Worm (Caenorhabditis elegans) whole organism, L2 larva: Measurements from ENCODE around the gene rbm-42.

Source experiments
- C34F6.9 ChIP-seq: fragments of 150-350 bp; optimal IDR thresholded peaks from 2 replicates; lab custom pipeline; 2014; ENCODE audit warnings: missing biosample characterization, missing genetic modification characterization
- F13H6.1 ChIP-seq: sonication (generic microtip); optimal IDR thresholded peaks from 2 replicates; lab custom pipeline; 2016; ENCODE audit warnings: missing genetic modification characterization, missing compliant biosample characterization
- alr-1 ChIP-seq: fragments of 150-350 bp; optimal IDR thresholded peaks from 2 replicates; lab custom pipeline; 2014; ENCODE audit warnings: missing biosample characterization, missing genetic modification characterization
- blmp-1 ChIP-seq: sonication (generic microtip); optimal IDR thresholded peaks from 2 replicates; lab custom pipeline; 2017; ENCODE audit warnings: missing genetic modification characterization, mild to moderate bottlenecking, missing compliant biosample characterization, antibody characterized with exemption, moderate library complexity; ENCODE audit not compliant: insufficient read depth
- ceh-16 ChIP-seq: fragments of 150-350 bp; optimal IDR thresholded peaks from 2 replicates; lab custom pipeline; 2014; ENCODE audit warnings: missing biosample characterization, missing genetic modification characterization
- ceh-82 ChIP-seq: fragments of 150-350 bp; optimal IDR thresholded peaks from 2 replicates; lab custom pipeline; 2014; ENCODE audit warnings: missing biosample characterization, missing genetic modification characterization
- crh-2 ChIP-seq: sonication (generic microtip); optimal IDR thresholded peaks from 2 replicates; lab custom pipeline; 2017; ENCODE audit warnings: missing biosample characterization, missing genetic modification characterization
- egl-27 ChIP-seq: sonication (generic microtip); optimal IDR thresholded peaks from 3 replicates; lab custom pipeline; 2017; ENCODE audit warnings: missing biosample characterization, missing genetic modification reagents, missing genetic modification characterization
- elt-1 ChIP-seq: fragments of 150-350 bp; optimal IDR thresholded peaks from 2 replicates; lab custom pipeline; 2014; ENCODE audit warnings: missing biosample characterization, missing genetic modification characterization
- gmeb-1 ChIP-seq: fragments of 150-350 bp; optimal IDR thresholded peaks from 2 replicates; lab custom pipeline; 2014; ENCODE audit warnings: missing biosample characterization, missing genetic modification characterization
- lin-11 ChIP-seq: fragments of 150-350 bp; sonication (generic microtip); optimal IDR thresholded peaks from 2 replicates; lab custom pipeline; 2014; ENCODE audit warnings: missing biosample characterization, missing genetic modification characterization, inconsistent platforms, mixed read lengths
- lin-13 ChIP-seq: fragments of 150-350 bp; optimal IDR thresholded peaks from 2 replicates; lab custom pipeline; 2014; ENCODE audit warnings: missing biosample characterization, missing genetic modification reagents, missing genetic modification characterization
- lin-39 ChIP-seq: fragments of 150-350 bp; optimal IDR thresholded peaks from 2 replicates; lab custom pipeline; 2014; ENCODE audit warnings: missing biosample characterization, missing genetic modification reagents, missing genetic modification characterization
- lsy-2 ChIP-seq, 2 experiments: fragments of 150-350 bp in 1 of 2; sonication (generic microtip) in 1 of 2; optimal IDR thresholded peaks; 2 replicates each; lab custom pipeline; 2014 to 2017; ENCODE audit warnings: missing biosample characterization in 2 of 2, missing genetic modification characterization in 2 of 2
- mab-5 ChIP-seq: fragments of 150-350 bp; optimal IDR thresholded peaks from 2 replicates; lab custom pipeline; 2014; ENCODE audit warnings: missing biosample characterization, missing genetic modification characterization
- mbf-1 ChIP-seq: sonication (generic microtip); optimal IDR thresholded peaks from 2 replicates; lab custom pipeline; 2017; ENCODE audit warnings: missing biosample characterization, missing genetic modification characterization
- mdl-1 ChIP-seq, 2 experiments: fragments of 150-350 bp in 1 of 2; sonication (generic microtip) in 1 of 2; optimal IDR thresholded peaks; 2 replicates each; lab custom pipeline; 2017; ENCODE audit warnings: missing biosample characterization in 2 of 2, missing genetic modification characterization in 2 of 2
- nhr-10 ChIP-seq: sonication (generic microtip); optimal IDR thresholded peaks from 2 replicates; lab custom pipeline; 2017; ENCODE audit warnings: missing biosample characterization, missing genetic modification characterization
- nhr-12 ChIP-seq: fragments of 150-350 bp; optimal IDR thresholded peaks from 2 replicates; lab custom pipeline; 2014; ENCODE audit warnings: missing biosample characterization, missing genetic modification characterization
- nhr-129 ChIP-seq: fragments of 150-350 bp; optimal IDR thresholded peaks from 2 replicates; lab custom pipeline; 2014; ENCODE audit warnings: missing biosample characterization, missing genetic modification characterization
- nhr-21 ChIP-seq: fragments of 150-350 bp; optimal IDR thresholded peaks from 2 replicates; lab custom pipeline; 2014; ENCODE audit warnings: missing biosample characterization, missing genetic modification characterization
- nhr-23 ChIP-seq: fragments of 150-350 bp; optimal IDR thresholded peaks from 2 replicates; lab custom pipeline; 2014; ENCODE audit warnings: missing biosample characterization, missing genetic modification reagents, missing genetic modification characterization
- nhr-25 ChIP-seq: fragments of 150-350 bp; sonication (generic microtip); optimal IDR thresholded peaks from 3 replicates; lab custom pipeline; 2014; ENCODE audit warnings: missing biosample characterization, missing genetic modification characterization
- peb-1 ChIP-seq: fragments of 150-350 bp; optimal IDR thresholded peaks from 2 replicates; lab custom pipeline; 2014; ENCODE audit warnings: missing biosample characterization, missing genetic modification characterization
- sma-3 ChIP-seq: sonication (generic microtip); optimal IDR thresholded peaks from 2 replicates; lab custom pipeline; 2016; ENCODE audit warnings: missing genetic modification reagents, missing genetic modification characterization, missing compliant biosample characterization
- sma-9 ChIP-seq, 2 experiments: fragments of 150-350 bp in 1 of 2; sonication (generic microtip) in 1 of 2; optimal IDR thresholded peaks; 2 replicates each; lab custom pipeline; 2014 to 2016; ENCODE audit warnings: missing genetic modification characterization in 2 of 2, mild to moderate bottlenecking in 1 of 2, missing biosample characterization in 1 of 2, missing compliant biosample characterization in 1 of 2, missing genetic modification reagents in 1 of 2, moderate library complexity in 1 of 2
- snpc-4 ChIP-seq: fragments of 150-350 bp; optimal IDR thresholded peaks from 2 replicates; lab custom pipeline; 2014; ENCODE audit warnings: missing biosample characterization, missing genetic modification characterization
- unc-39 ChIP-seq: fragments of 150-350 bp; optimal IDR thresholded peaks from 2 replicates; lab custom pipeline; 2014; ENCODE audit warnings: missing biosample characterization, missing genetic modification characterization
- unc-55 ChIP-seq: fragments of 150-350 bp; sonication (generic microtip); optimal IDR thresholded peaks from 3 replicates; lab custom pipeline; 2014; ENCODE audit warnings: missing biosample characterization, missing genetic modification reagents, missing genetic modification characterization
- unc-62 ChIP-seq: fragments of 150-350 bp; optimal IDR thresholded peaks from 2 replicates; lab custom pipeline; 2014; ENCODE audit warnings: missing biosample characterization, missing genetic modification reagents, missing genetic modification characterization
- ztf-1 ChIP-seq: fragments of 200-800 bp; sonication (Bioruptor generic); conservative IDR thresholded peaks from 2 replicates; pipeline ENCODE4 v1.3.6; 2022; ENCODE audit warnings: missing genetic modification characterization, missing compliant biosample characterization
- ztf-11 ChIP-seq: sonication (generic microtip); optimal IDR thresholded peaks from 2 replicates; lab custom pipeline; 2017; ENCODE audit warnings: missing biosample characterization, missing genetic modification characterization

The rbm-42 gene

DNA sequence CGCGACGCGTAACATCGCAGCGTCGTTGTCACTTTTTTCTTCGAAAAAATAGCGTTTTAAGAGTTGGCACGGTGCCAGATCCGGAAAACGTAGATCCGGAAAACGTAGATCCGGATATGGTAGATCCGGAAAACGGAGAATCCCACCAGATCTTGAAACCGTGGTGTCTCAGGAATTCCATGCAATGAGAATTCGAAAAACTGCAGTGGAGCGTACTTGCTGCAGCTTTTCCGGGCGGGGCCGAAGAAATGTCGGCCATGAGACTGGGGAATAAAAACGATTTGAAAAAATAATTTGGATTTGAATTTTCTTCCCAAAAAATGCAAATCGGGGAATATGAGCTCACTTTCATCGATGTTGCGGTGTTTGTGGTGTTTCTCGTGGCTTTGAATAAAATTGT is 19.4 kb upstream of the rbm-42 start, which contains the start of gene K10D2.5 (continued):
- TF ChIP-seq snpc-4 (tag; lab: Kevin White, UChicago) (peak; percentile 74), ztf-11 (tag; lab: Kevin White, UChicago) (no peak), sma-9 (GFP tag; optimal IDR thresholded peaks at IDR 0.05; lab: Kevin White, UChicago) (peak; percentile 96), sma-9 (tag; optimal IDR thresholded peaks at IDR 0.05; lab: Kevin White, UChicago) (no peak), lin-11 (tag; lab: Kevin White, UChicago) (peak; percentile 83), nhr-10 (tag; lab: Kevin White, UChicago) (peak; percentile 55), F13H6.1 (tag; lab: Kevin White, UChicago) (peak; percentile 88), gmeb-1 (tag; lab: Kevin White, UChicago) (peak; percentile 89)
- TF ChIP-seq, all 48 proteins: peak for 29

ce11 chrIII:5171945-5172344 is 18.9 kb upstream of the rbm-42 start, which contains the start of gene prp-19:
TSS of gene prp-19 (minus strand) at chrIII:5172045.
- TF ChIP-seq unc-55 (GFP tag; lab: Kevin White, UChicago) = no peak
- no peak for TF ChIP-seq nhr-21
- no peak for TF ChIP-seq mdl-1 (tag; optimal IDR thresholded peaks at IDR 0.05; lab: Kevin White, UChicago)
- TF ChIP-seq gmeb-1 (tag; lab: Kevin White, UChicago) = no peak
- no peak for TF ChIP-seq snpc-4 (tag; lab: Kevin White, UChicago)
- TF ChIP-seq mab-5 (tag; lab: Kevin White, UChicago) = no peak

- no peak for TF ChIP-seq nhr-10 (tag; lab: Kevin White, UChicago)
- no peak for TF ChIP-seq mab-5 (tag; lab: Kevin White, UChicago)
- no peak for TF ChIP-seq lin-39
- no peak for TF ChIP-seq nhr-129 (tag; lab: Kevin White, UChicago)
- TF ChIP-seq nhr-25 (tag; lab: Kevin White, UChicago) = no peak
- TF ChIP-seq unc-55 (GFP tag; lab: Kevin White, UChicago) = no peak
- no peak for TF ChIP-seq nhr-23 (tag; lab: Kevin White, UChicago)
- TF ChIP-seq lsy-2 (tag; optimal IDR thresholded peaks at IDR 0.05; lab: Kevin White, UChicago) = no peak
- no peak for TF ChIP-seq ceh-16
- no peak for TF ChIP-seq peb-1 (tag; lab: Kevin White, UChicago)
- TF ChIP-seq unc-39 = no peak
- TF ChIP-seq nhr-21 = no peak
- TF ChIP-seq ztf-1 = no peak
- no peak for TF ChIP-seq lin-13 (GFP tag; lab: Kevin White, UChicago)
- no peak for TF ChIP-seq sma-3
- no peak for TF ChIP-seq alr-1
- no peak for TF ChIP-seq egl-27
- no peak for TF ChIP-seq blmp-1
- TF ChIP-seq, all 48 proteins: peak for 0
These were observed 16.7 kb upstream of the rbm-42 start, which contains the start of gene ulp-1 for ce11 chrIII:5169699-5170098. TSS of gene ulp-1 (minus strand) at chrIII:5169799.

DNA sequence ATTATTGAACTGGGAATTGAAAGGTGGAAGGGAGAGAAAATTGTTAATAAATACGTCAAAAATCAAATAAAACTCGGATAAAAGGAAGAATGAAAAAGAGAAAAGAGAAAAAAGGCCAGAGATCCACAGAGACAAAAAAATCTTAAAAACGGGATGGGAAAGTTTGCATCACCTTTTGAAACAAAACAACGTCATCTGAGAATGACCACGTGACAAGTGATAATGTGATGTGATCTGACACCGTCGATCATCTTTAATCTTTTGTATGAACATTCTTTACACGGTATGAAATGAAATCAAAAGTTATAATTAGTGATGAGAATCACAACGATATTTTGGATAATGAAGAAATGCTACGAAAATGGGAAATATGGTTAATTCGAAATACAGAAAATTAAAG is 12.7 kb upstream of the rbm-42 start:
- TF ChIP-seq gmeb-1 (tag; lab: Kevin White, UChicago) (no peak), nhr-129 (tag; lab: Kevin White, UChicago) (peak; percentile 65), sma-9 (GFP tag; optimal IDR thresholded peaks at IDR 0.05; lab: Kevin White, UChicago) (peak; percentile 57), sma-9 (tag; optimal IDR thresholded peaks at IDR 0.05; lab: Kevin White, UChicago) (no peak), ztf-1 (no peak), blmp-1 (peak; percentile 42), mbf-1 (tag; lab: Kevin White, UChicago) (no peak), nhr-25 (tag; lab: Kevin White, UChicago) (peak; percentile 51), nhr-23 (tag; lab: Kevin White, UChicago) (no peak), ceh-16 (no peak), elt-1 (tag; lab: Kevin White, UChicago) (no peak), crh-2 (no peak)

ce11 chrIII:5165211-5165610 is 12.2 kb upstream of the rbm-42 start, which contains the start of gene T10F2.2:
TSS of gene T10F2.2 (minus strand) at chrIII:5165311.
- TF ChIP-seq nhr-12 (tag; lab: Kevin White, UChicago) (no peak), ztf-11 (tag; lab: Kevin White, UChicago) (no peak), sma-9 (GFP tag; optimal IDR thresholded peaks at IDR 0.05; lab: Kevin White, UChicago) (no peak), sma-9 (tag; optimal IDR thresholded peaks at IDR 0.05; lab: Kevin White, UChicago) (no peak), C34F6.9 (tag; lab: Kevin White, UChicago) (no peak), ceh-16 (no peak), peb-1 (tag; lab: Kevin White, UChicago) (no peak), lin-13 (GFP tag; lab: Kevin White, UChicago) (no peak), alr-1 (no peak), elt-1 (tag; lab: Kevin White, UChicago) (no peak), sma-3 (no peak), ceh-82 (tag; lab: Kevin White, UChicago) (no peak), mab-5 (tag; lab: Kevin White, UChicago) (no peak), lsy-2 (tag; optimal IDR thresholded peaks at IDR 0.05; lab: Kevin White, UChicago) (no peak), unc-62 (GFP tag; lab: Kevin White, UChicago) (no peak)
